5 worm cellular contexts compared by ENCODE assay signal in genomic region chrX:3705319-3705718, ce11.
TF ChIP-seq lines count a peak whose summit lies in the region.

No protein-coding gene starts in this region.

TF ChIP-seq in whole organism, L1 larva, 84 proteins besides CTCF, POLR2A, EP300 and RAD21 (continues in another document):
- TF ChIP-seq irx-1 (tag; optimal IDR thresholded peaks at IDR 0.05; lab: Kevin White, UChicago): no peak
- no peak for TF ChIP-seq unc-30 (tag; optimal IDR thresholded peaks at IDR 0.05; lab: Kevin White, UChicago)
- TF ChIP-seq jun-1 (tag; optimal IDR thresholded peaks at IDR 0.05; lab: Kevin White, UChicago): no peak
- no peak for TF ChIP-seq ztf-4 (tag; optimal IDR thresholded peaks at IDR 0.05; lab: Kevin White, UChicago)
- peak; percentile 24 for TF ChIP-seq unc-86 (tag; optimal IDR thresholded peaks at IDR 0.05; lab: Kevin White, UChicago)
- no peak for TF ChIP-seq pax-3 (tag; optimal IDR thresholded peaks at IDR 0.05; lab: Kevin White, UChicago)
- no peak for TF ChIP-seq mep-1 (tag; optimal IDR thresholded peaks at IDR 0.05; lab: Kevin White, UChicago)
- no peak for TF ChIP-seq ceh-63 (GFP tag; optimal IDR thresholded peaks at IDR 0.05; lab: Kevin White, UChicago)
- no peak for TF ChIP-seq mef-2 (tag; optimal IDR thresholded peaks at IDR 0.05; lab: Kevin White, UChicago)
- TF ChIP-seq rnt-1 (tag; optimal IDR thresholded peaks at IDR 0.05; lab: Kevin White, UChicago): peak; percentile 1
- TF ChIP-seq unc-98 (GFP tag; IDR thresholded peaks at IDR 0.05; lab: Robert Waterston, UW): no peak
- TF ChIP-seq unc-130 (tag; optimal IDR thresholded peaks at IDR 0.05; lab: Kevin White, UChicago): no peak
- no peak for TF ChIP-seq elt-3 (tag; optimal IDR thresholded peaks at IDR 0.05; lab: Kevin White, UChicago)
- TF ChIP-seq nhr-71 (tag; optimal IDR thresholded peaks at IDR 0.05; lab: Kevin White, UChicago): peak; percentile 39
- TF ChIP-seq nhr-77 (tag; optimal IDR thresholded peaks at IDR 0.05; lab: Kevin White, UChicago): no peak
- no peak for TF ChIP-seq zag-1 (tag; optimal IDR thresholded peaks at IDR 0.05; lab: Kevin White, UChicago)
- no peak for TF ChIP-seq sup-37 (GFP tag; optimal IDR thresholded peaks at IDR 0.05; lab: Kevin White, UChicago)
- TF ChIP-seq egl-27 (tag; optimal IDR thresholded peaks at IDR 0.05; lab: Kevin White, UChicago): no peak
- TF ChIP-seq hlh-4 (tag; optimal IDR thresholded peaks at IDR 0.05; lab: Kevin White, UChicago): no peak
- TF ChIP-seq lin-14 (GFP tag; optimal IDR thresholded peaks at IDR 0.05; lab: Kevin White, UChicago): peak; percentile 47

TF ChIP-seq in whole organism, L2 larva, 48 proteins besides CTCF, POLR2A, EP300 and RAD21:
- TF ChIP-seq nhr-25 (tag; optimal IDR thresholded peaks at IDR 0.05; lab: Kevin White, UChicago) (no peak), unc-55 (GFP tag; optimal IDR thresholded peaks at IDR 0.05; lab: Kevin White, UChicago) (peak; percentile 64), lsy-2 (tag; optimal IDR thresholded peaks at IDR 0.05; lab: Kevin White, UChicago) (peak in 1 of 2 experiments; percentile 30), nhr-129 (tag; optimal IDR thresholded peaks at IDR 0.05; lab: Kevin White, UChicago) (peak; percentile 4)

TF ChIP-seq in whole organism, L3 larva, 47 proteins besides CTCF, POLR2A, EP300 and RAD21:
- TF ChIP-seq lin-39 (tag; optimal IDR thresholded peaks at IDR 0.05; lab: Kevin White, UChicago) (peak; percentile 54), elt-3 (tag; optimal IDR thresholded peaks at IDR 0.05; lab: Kevin White, UChicago) (no peak), zag-1 (tag; optimal IDR thresholded peaks at IDR 0.05; lab: Kevin White, UChicago) (no peak)

TF ChIP-seq in whole organism, L4 larva, 104 proteins besides CTCF, POLR2A, EP300 and RAD21:
- TF ChIP-seq ceh-20 (GFP tag; IDR thresholded peaks at IDR 0.05; lab: Robert Waterston, UW) (0 out of 2 replicates have a peak, but pooled peaks have one; percentile 20), hlh-30 (tag; optimal IDR thresholded peaks at IDR 0.05; lab: Kevin White, UChicago; ENCODE audit: insufficient read depth) (peak; percentile 68), ceh-82 (tag; optimal IDR thresholded peaks at IDR 0.05; lab: Kevin White, UChicago) (no peak), unc-62 (GFP tag; optimal IDR thresholded peaks at IDR 0.05 in 1 of 2; lab: Kevin White, UChicago) (peak in 1 of 2 experiments; percentile 94), unc-62 (tag; optimal IDR thresholded peaks at IDR 0.05; lab: Kevin White, UChicago) (no peak), lsy-2 (tag; optimal IDR thresholded peaks at IDR 0.05; lab: Kevin White, UChicago) (peak in 1 of 2 experiments; percentile 15)

TF ChIP-seq in whole organism, young adult, 124 proteins besides CTCF, POLR2A, EP300 and RAD21:
- TF ChIP-seq him-1 (tag; optimal IDR thresholded peaks at IDR 0.05; lab: Kevin White, UChicago) (no peak), K11D2.4 (GFP tag; IDR thresholded peaks at IDR 0.05; lab: Robert Waterston, UW) (no peak), hrde-1 (tag; optimal IDR thresholded peaks at IDR 0.05; lab: Kevin White, UChicago; ENCODE audit: borderline replicate concordance) (no peak), cebp-1 (GFP tag; IDR thresholded peaks at IDR 0.05; lab: Robert Waterston, UW) (no peak), cebp-1 (tag; optimal IDR thresholded peaks at IDR 0.05; lab: Kevin White, UChicago) (peak; percentile 28)
